Fruit fly (Drosophila melanogaster): ENCODE measurements around the gene CG11970.

DNA sequence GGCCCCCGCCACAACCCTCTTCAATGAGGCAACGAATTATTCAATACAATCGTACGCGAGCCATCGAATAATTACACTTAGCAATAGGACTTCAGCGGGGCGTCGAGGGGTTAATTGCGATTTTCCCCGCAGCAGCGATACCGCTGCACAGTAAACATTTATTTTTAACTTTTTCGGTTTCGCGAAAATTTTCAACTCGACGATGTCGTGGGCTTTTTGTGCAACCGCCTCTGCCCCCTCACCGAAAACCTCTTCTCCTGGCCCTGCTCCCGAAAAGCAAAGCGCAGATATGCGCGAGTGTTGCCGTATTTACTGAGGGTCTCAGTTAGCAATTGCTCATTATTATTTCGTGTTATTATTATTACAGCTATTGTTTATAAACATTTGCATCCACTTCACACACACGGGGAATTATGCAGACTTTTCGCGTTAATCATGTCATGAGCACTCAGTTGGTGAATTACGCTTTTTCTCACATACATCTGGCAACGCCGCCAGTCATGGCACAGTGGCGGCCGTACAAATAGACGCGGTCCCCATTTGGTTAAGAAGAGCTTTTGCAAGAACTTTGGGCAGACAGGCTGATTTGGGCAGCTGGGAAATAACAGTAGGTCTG lies 29.4 kb downstream of the CG11970 start:
- TF ChIP-seq EcR (GFP tag; optimal IDR thresholded peaks at IDR 0.05) (no peak), psq (optimal IDR thresholded peaks at IDR 0.05) (no peak), usp (GFP tag; optimal IDR thresholded peaks at IDR 0.05) (no peak), CG8478 (optimal IDR thresholded peaks at IDR 0.05) (no peak)

Measured in whole organism.